Worm (Caenorhabditis elegans) whole organism, midembryonic: ENCODE data around the gene F07F6.8.

Experiments
- flt-1 ChIP-seq: fragments of 200-800 bp; sonication (Bioruptor generic); IDR thresholded peaks from 2 replicates; pipeline ENCODE4 v1.3.6; 2022; ENCODE audit warnings: missing genetic modification characterization, missing compliant biosample characterization
- med-1 ChIP-seq: sonication (generic microtip); optimal IDR thresholded peaks from 2 replicates; lab custom pipeline; 2017; ENCODE audit warnings: missing genetic modification characterization, mild to moderate bottlenecking, missing compliant biosample characterization, antibody characterized with exemption, missing genetic modification reagents; ENCODE audit not compliant: insufficient read depth
- ztf-29 ChIP-seq: fragments of 200-800 bp; sonication (Bioruptor generic); IDR thresholded peaks from 2 replicates; pipeline ENCODE4 v1.3.6; 2022; ENCODE audit warnings: missing genetic modification reagents, missing genetic modification characterization, missing compliant biosample characterization

- no peak for TF ChIP-seq med-1 (GFP tag; lab: Kevin White, UChicago)
- no peak for TF ChIP-seq ztf-29 (GFP tag; lab: Robert Waterston, UW)
- no peak for TF ChIP-seq flt-1 (GFP tag; lab: Robert Waterston, UW)
Measured at ce11 chrII:5437586-5437985, 12.1 kb upstream of the F07F6.8 start, which contains the start of gene F07F6.1.
